Fruit fly (Drosophila melanogaster): ENCODE data around the gene CG14132.

The CG14132 gene

DNA sequence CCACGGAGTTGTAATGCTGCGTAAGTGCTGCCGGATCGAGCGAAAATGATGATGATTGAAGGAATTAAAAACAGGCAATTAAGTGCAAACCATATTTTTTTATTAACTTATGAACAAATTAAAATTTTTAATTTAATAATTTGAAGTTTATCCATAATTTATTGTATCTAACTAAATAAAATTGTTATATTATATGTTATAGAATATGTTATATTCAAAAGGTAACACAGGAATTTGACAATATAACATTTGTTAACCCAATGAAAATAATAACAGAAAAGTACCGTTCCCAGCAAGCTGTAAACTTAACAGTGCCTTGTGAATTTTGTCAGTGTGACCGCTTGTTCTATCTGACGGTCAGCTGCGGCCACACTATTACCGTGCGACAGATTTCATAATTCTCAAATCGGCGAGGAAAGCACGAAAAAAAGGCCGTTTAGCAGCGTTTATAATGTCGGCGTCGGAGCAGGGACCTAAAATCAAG, 6.4 kb downstream of the CG14132 start, which contains the start of the genes Ccdc56 and mtTFB1 (continued):
- no peak for TF ChIP-seq CG6854 (GFP tag; optimal IDR thresholded peaks at IDR 0.05)
- no peak for TF ChIP-seq repo (GFP tag; optimal IDR thresholded peaks at IDR 0.05)
- no peak for TF ChIP-seq Ravus (GFP tag; IDR thresholded peaks at IDR 0.05)
- TF ChIP-seq mirr (GFP tag; optimal IDR thresholded peaks at IDR 0.05): no peak
- no peak for TF ChIP-seq Adf1 (GFP tag; IDR thresholded peaks at IDR 0.05)
- no peak for TF ChIP-seq HHEX (GFP tag; optimal IDR thresholded peaks at IDR 0.05)
- TF ChIP-seq CG4404 (GFP tag; IDR thresholded peaks at IDR 0.05): no peak
- TF ChIP-seq Jarid2 (GFP tag; optimal IDR thresholded peaks at IDR 0.05): no peak
- no peak for TF ChIP-seq nerfin-1 (tag; optimal IDR thresholded peaks at IDR 0.05)
- no peak for TF ChIP-seq CG17385 (GFP tag; optimal IDR thresholded peaks at IDR 0.05)
- TF ChIP-seq HLHmδ (GFP tag; optimal IDR thresholded peaks at IDR 0.05): no peak
- TF ChIP-seq vnd (GFP tag; IDR thresholded peaks at IDR 0.05; ENCODE audit: partially characterized antibody): no peak
- TF ChIP-seq br (optimal IDR thresholded peaks at IDR 0.05): no peak
- no peak for TF ChIP-seq Hr78 (GFP tag; optimal IDR thresholded peaks at IDR 0.05)
- no peak for TF ChIP-seq bigmax (GFP tag; optimal IDR thresholded peaks at IDR 0.05)
- peak; percentile 86 for TF ChIP-seq E2f2 (GFP tag; IDR thresholded peaks at IDR 0.05)
- TF ChIP-seq MESR4 (GFP tag; optimal IDR thresholded peaks at IDR 0.05): peak; percentile 64
- TF ChIP-seq gem (tag; optimal IDR thresholded peaks at IDR 0.05): no peak
- TF ChIP-seq al (GFP tag; IDR thresholded peaks at IDR 0.05): no peak
- no peak for TF ChIP-seq Camta (GFP tag; optimal IDR thresholded peaks at IDR 0.05)
- TF ChIP-seq Doc3 (GFP tag; IDR thresholded peaks at IDR 0.05; ENCODE audit: partially characterized antibody): no peak
- TF ChIP-seq pfk (GFP tag; optimal IDR thresholded peaks at IDR 0.05): no peak
- no peak for TF ChIP-seq en (GFP tag; optimal IDR thresholded peaks at IDR 0.05)
- no peak for TF ChIP-seq CG34224 (GFP tag; IDR thresholded peaks at IDR 0.05; ENCODE audit: partially characterized antibody)
- TF ChIP-seq unc-4 (GFP tag; IDR thresholded peaks at IDR 0.05; ENCODE audit: partially characterized antibody): no peak
- no peak for TF ChIP-seq inv (GFP tag; IDR thresholded peaks at IDR 0.05; ENCODE audit: partially characterized antibody)
- TF ChIP-seq CG15479 (GFP tag; optimal IDR thresholded peaks at IDR 0.05): no peak
- no peak for TF ChIP-seq CG9932 (GFP tag; IDR thresholded peaks at IDR 0.05)
- TF ChIP-seq Spps (tag; optimal IDR thresholded peaks at IDR 0.05): no peak
- no peak for TF ChIP-seq CG15269 (tag; optimal IDR thresholded peaks at IDR 0.05)
- TF ChIP-seq ato (GFP tag; IDR thresholded peaks at IDR 0.05; ENCODE audit: partially characterized antibody): peak; percentile 22; the same call in 1 of the 2 replicates
- TF ChIP-seq jumu (GFP tag; optimal IDR thresholded peaks at IDR 0.05): peak; percentile 11
- no peak for TF ChIP-seq eve (GFP tag; optimal IDR thresholded peaks at IDR 0.05)
- no peak for TF ChIP-seq esg (GFP tag; conservative IDR thresholded peaks at IDR 0.05)
- TF ChIP-seq fru (optimal IDR thresholded peaks at IDR 0.05): no peak
- TF ChIP-seq klu (GFP tag; IDR thresholded peaks at IDR 0.05): no peak
- no peak for TF ChIP-seq slp2 (GFP tag; optimal IDR thresholded peaks at IDR 0.05)
- no peak for TF ChIP-seq sug (tag; optimal IDR thresholded peaks at IDR 0.05)
- no peak for TF ChIP-seq CG5180 (GFP tag; optimal IDR thresholded peaks at IDR 0.05)
- no peak for TF ChIP-seq sob (GFP tag; IDR thresholded peaks at IDR 0.05)
- no peak for TF ChIP-seq Nf-YC (tag; optimal IDR thresholded peaks at IDR 0.05)
- no peak for TF ChIP-seq tap (tag; optimal IDR thresholded peaks at IDR 0.05)
- TF ChIP-seq ERR (GFP tag; optimal IDR thresholded peaks at IDR 0.05): no peak
- no peak for TF ChIP-seq pum (GFP tag; optimal IDR thresholded peaks at IDR 0.05)
- no peak for TF ChIP-seq tll (GFP tag; optimal IDR thresholded peaks at IDR 0.05)
- no peak for TF ChIP-seq eyg (GFP tag; optimal IDR thresholded peaks at IDR 0.05)
- no peak for TF ChIP-seq wdn (GFP tag; IDR thresholded peaks at IDR 0.05)
- TF ChIP-seq Blimp-1 (GFP tag; optimal IDR thresholded peaks at IDR 0.05): no peak
- no peak for TF ChIP-seq Side (GFP tag; optimal IDR thresholded peaks at IDR 0.05)
- TF ChIP-seq chm (GFP tag; IDR thresholded peaks at IDR 0.05): no peak
- TF ChIP-seq CG2889 (GFP tag; IDR thresholded peaks at IDR 0.05): no peak

All from whole organism, embryonic.